Worm (Caenorhabditis elegans) whole organism, L1 larva: Measurements from ENCODE around the gene nhr-285.
"Not testable (repeated sequence)": the region's sequence is repeated elsewhere in the genome, so short reads cannot be mapped to it uniquely, and the experiment has no call there.

Experiments used
- ama-1 ChIP-seq: fragments of 150-350 bp; optimal IDR thresholded peaks from 2 replicates; lab custom pipeline; 2014
- lsy-2 ChIP-seq, 2 experiments: fragments of 150-350 bp; optimal IDR thresholded peaks; 2 replicates each; lab custom pipeline; 2014; ENCODE audit warnings: missing biosample characterization in 2 of 2, missing genetic modification characterization in 2 of 2
- mep-1 ChIP-seq: fragments of 150-350 bp; optimal IDR thresholded peaks from 2 replicates; lab custom pipeline; 2014; ENCODE audit warnings: missing biosample characterization, missing genetic modification characterization
- nhr-11 ChIP-seq: fragments of 150-350 bp; optimal IDR thresholded peaks from 2 replicates; lab custom pipeline; 2014; ENCODE audit warnings: missing biosample characterization, missing genetic modification characterization
- nhr-237 ChIP-seq: fragments of 150-350 bp; optimal IDR thresholded peaks from 2 replicates; lab custom pipeline; 2014; ENCODE audit warnings: missing biosample characterization, missing genetic modification characterization
- skn-1 ChIP-seq: fragments of 150-350 bp; optimal IDR thresholded peaks from 2 replicates; lab custom pipeline; 2014; ENCODE audit warnings: missing biosample characterization, missing genetic modification characterization
- unc-62 ChIP-seq: fragments of 150-350 bp; optimal IDR thresholded peaks from 2 replicates; lab custom pipeline; 2014; ENCODE audit warnings: missing biosample characterization, missing genetic modification reagents, missing genetic modification characterization

ce11 chrV:15803748-15804147 lies 24.7 kb upstream of the nhr-285 start, which contains the start of gene T26E4.18:
- not testable (repeated sequence) for TF ChIP-seq nhr-237 (tag; lab: Kevin White, UChicago); lsy-2 (tag; optimal IDR thresholded peaks at IDR 0.05; lab: Kevin White, UChicago); skn-1 (tag; lab: Kevin White, UChicago); mep-1 (tag; lab: Kevin White, UChicago); nhr-11 (tag; lab: Kevin White, UChicago); unc-62 (GFP tag; lab: Kevin White, UChicago); ama-1
